Worm (Caenorhabditis elegans) whole organism, mixed stage, embryonic: ENCODE data around the gene Y113G7B.11.

Experiments
- ceh-39 ChIP-seq: fragments of 150-350 bp; optimal IDR thresholded peaks from 2 replicates; lab custom pipeline; 2014; ENCODE audit warnings: missing biosample characterization, missing genetic modification characterization
- ces-1 ChIP-seq: fragments of 150-350 bp; optimal IDR thresholded peaks from 2 replicates; lab custom pipeline; 2014; ENCODE audit warnings: missing biosample characterization, missing genetic modification reagents, missing genetic modification characterization
- lin-13 ChIP-seq: fragments of 150-350 bp; optimal IDR thresholded peaks from 2 replicates; lab custom pipeline; 2014; ENCODE audit warnings: missing biosample characterization, missing genetic modification characterization
- nhr-12 ChIP-seq: fragments of 150-350 bp; optimal IDR thresholded peaks from 2 replicates; lab custom pipeline; 2014; ENCODE audit warnings: missing biosample characterization, missing genetic modification characterization
- nhr-237 ChIP-seq: fragments of 150-350 bp; optimal IDR thresholded peaks from 2 replicates; lab custom pipeline; 2014; ENCODE audit warnings: missing biosample characterization, missing genetic modification characterization
- nhr-28 ChIP-seq: fragments of 150-350 bp; optimal IDR thresholded peaks from 2 replicates; lab custom pipeline; 2014; ENCODE audit warnings: missing biosample characterization, missing genetic modification characterization
- pha-4 ChIP-seq: fragments of 150-350 bp; optimal IDR thresholded peaks from 2 replicates; lab custom pipeline; 2018; ENCODE audit warnings: missing biosample characterization, missing genetic modification reagents, missing genetic modification characterization
- snpc-4 ChIP-seq: fragments of 150-350 bp; optimal IDR thresholded peaks from 2 replicates; lab custom pipeline; 2014; ENCODE audit warnings: missing biosample characterization, missing genetic modification characterization
- unc-39 ChIP-seq: fragments of 150-350 bp; optimal IDR thresholded peaks from 2 replicates; lab custom pipeline; 2014; ENCODE audit warnings: missing biosample characterization, missing genetic modification characterization
- unc-62 ChIP-seq: fragments of 150-350 bp; optimal IDR thresholded peaks from 2 replicates; lab custom pipeline; 2014; ENCODE audit warnings: missing biosample characterization, missing genetic modification reagents, missing genetic modification characterization

- TF ChIP-seq nhr-12 = no peak
- no peak for TF ChIP-seq ces-1 (GFP tag; lab: Kevin White, UChicago)
- no peak for TF ChIP-seq ceh-39 (tag; lab: Kevin White, UChicago)
- no peak for TF ChIP-seq nhr-28
- TF ChIP-seq unc-39 (tag; lab: Kevin White, UChicago) = no peak
- no peak for TF ChIP-seq pha-4 (tag; lab: Kevin White, UChicago)
- TF ChIP-seq unc-62 (GFP tag; lab: Kevin White, UChicago) = no peak
- TF ChIP-seq snpc-4 (tag; lab: Kevin White, UChicago) = no peak
- TF ChIP-seq lin-13 (tag; lab: Kevin White, UChicago) = no peak
- no peak for TF ChIP-seq nhr-237 (tag; lab: Kevin White, UChicago)
Observed at ce11 chrV:20225312-20225711, 10.2 kb upstream of the Y113G7B.11 start.
